Worm (Caenorhabditis elegans) whole organism, mixed stage, embryonic: ENCODE results near the gene F32D8.15.

Experiments
- M03D4.4 ChIP-seq: sonication (generic microtip); optimal IDR thresholded peaks from 2 replicates; lab custom pipeline; 2017; ENCODE audit warnings: mild to moderate bottlenecking, missing genetic modification characterization, missing compliant biosample characterization
- bed-3 ChIP-seq: fragments of 200-800 bp; sonication (Bioruptor generic); optimal IDR thresholded peaks from 3 replicates; lab custom pipeline; 2018; ENCODE audit warnings: mild to moderate bottlenecking, missing genetic modification characterization, moderate library complexity, missing compliant biosample characterization
- blmp-1 ChIP-seq: fragments of 150-350 bp; optimal IDR thresholded peaks from 2 replicates; lab custom pipeline; 2014; ENCODE audit warnings: missing biosample characterization, missing genetic modification characterization
- ceh-43 ChIP-seq: fragments of 200-800 bp; sonication (Bioruptor generic); optimal IDR thresholded peaks from 2 replicates; lab custom pipeline; 2018; ENCODE audit warnings: mild to moderate bottlenecking, missing genetic modification characterization, moderate library complexity, missing compliant biosample characterization
- ceh-83 ChIP-seq: fragments of 200-800 bp; sonication (Bioruptor generic); optimal IDR thresholded peaks from 2 replicates; lab custom pipeline; 2018; ENCODE audit warnings: mild to moderate bottlenecking, missing genetic modification characterization, missing compliant biosample characterization
- ces-1 ChIP-seq: fragments of 150-350 bp; optimal IDR thresholded peaks from 2 replicates; lab custom pipeline; 2014; ENCODE audit warnings: missing biosample characterization, missing genetic modification reagents, missing genetic modification characterization
- drap-1 ChIP-seq: fragments of 200-800 bp; sonication (Bioruptor generic); optimal IDR thresholded peaks from 3 replicates; lab custom pipeline; 2018; ENCODE audit warnings: mild to moderate bottlenecking, missing genetic modification characterization, missing compliant biosample characterization
- elt-1 ChIP-seq: sonication (generic microtip); optimal IDR thresholded peaks from 2 replicates; lab custom pipeline; 2017; ENCODE audit warnings: missing genetic modification characterization, mild to moderate bottlenecking, missing compliant biosample characterization, antibody characterized with exemption, moderate library complexity, borderline replicate concordance; ENCODE audit not compliant: insufficient read depth
- elt-3 ChIP-seq: fragments of 150-350 bp; optimal IDR thresholded peaks from 2 replicates; lab custom pipeline; 2014; ENCODE audit warnings: missing biosample characterization, missing genetic modification characterization
- ham-2 ChIP-seq: fragments of 200-800 bp; sonication (Bioruptor generic); optimal IDR thresholded peaks from 2 replicates; lab custom pipeline; 2018; ENCODE audit warnings: mild to moderate bottlenecking, missing genetic modification characterization, missing compliant biosample characterization
- hlh-1 ChIP-seq: fragments of 150-350 bp; optimal IDR thresholded peaks from 2 replicates; lab custom pipeline; 2014; ENCODE audit warnings: missing biosample characterization, missing genetic modification reagents, missing genetic modification characterization
- lin-13 ChIP-seq: fragments of 150-350 bp; optimal IDR thresholded peaks from 2 replicates; lab custom pipeline; 2014; ENCODE audit warnings: missing biosample characterization, missing genetic modification characterization
- lin-32 ChIP-seq: fragments of 200-800 bp; sonication (Bioruptor generic); optimal IDR thresholded peaks from 2 replicates; lab custom pipeline; 2018; ENCODE audit warnings: mild to moderate bottlenecking, missing genetic modification characterization, missing compliant biosample characterization
- lsy-2 ChIP-seq: fragments of 150-350 bp; optimal IDR thresholded peaks from 2 replicates; lab custom pipeline; 2014; ENCODE audit warnings: missing biosample characterization, missing genetic modification characterization
- mab-5 ChIP-seq: fragments of 150-350 bp; optimal IDR thresholded peaks from 2 replicates; lab custom pipeline; 2014; ENCODE audit warnings: missing biosample characterization, missing genetic modification characterization
- mep-1 ChIP-seq: fragments of 150-350 bp; optimal IDR thresholded peaks from 2 replicates; lab custom pipeline; 2017; ENCODE audit warnings: missing biosample characterization, missing genetic modification reagents, missing genetic modification characterization, inconsistent platforms
- mls-2 ChIP-seq: sonication (generic microtip); optimal IDR thresholded peaks from 2 replicates; lab custom pipeline; 2016; ENCODE audit warnings: mild to moderate bottlenecking, missing genetic modification characterization, moderate library complexity, missing compliant biosample characterization
- nhr-2 ChIP-seq: fragments of 150-350 bp; optimal IDR thresholded peaks from 2 replicates; lab custom pipeline; 2014; ENCODE audit warnings: missing biosample characterization, missing genetic modification characterization
- nhr-237 ChIP-seq: fragments of 150-350 bp; optimal IDR thresholded peaks from 2 replicates; lab custom pipeline; 2014; ENCODE audit warnings: missing biosample characterization, missing genetic modification characterization
- nhr-76 ChIP-seq: sonication (generic microtip); optimal IDR thresholded peaks from 2 replicates; lab custom pipeline; 2017; ENCODE audit warnings: missing biosample characterization, missing genetic modification characterization
- sem-2 ChIP-seq: fragments of 200-800 bp; sonication (Bioruptor generic); optimal IDR thresholded peaks from 2 replicates; lab custom pipeline; 2018; ENCODE audit warnings: mild to moderate bottlenecking, missing genetic modification characterization, missing compliant biosample characterization
- snpc-4 ChIP-seq: fragments of 150-350 bp; optimal IDR thresholded peaks from 2 replicates; lab custom pipeline; 2014; ENCODE audit warnings: missing biosample characterization, missing genetic modification characterization
- sptf-1 ChIP-seq: sonication (generic microtip); optimal IDR thresholded peaks from 2 replicates; lab custom pipeline; 2017; ENCODE audit warnings: mild to moderate bottlenecking, missing genetic modification characterization, moderate library complexity, missing compliant biosample characterization
- tbx-8 ChIP-seq: fragments of 200-800 bp; sonication (Bioruptor generic); optimal IDR thresholded peaks from 2 replicates; lab custom pipeline; 2018; ENCODE audit warnings: mild to moderate bottlenecking, missing genetic modification characterization, moderate library complexity, missing compliant biosample characterization
- unc-120 ChIP-seq: sonication (generic microtip); optimal IDR thresholded peaks from 2 replicates; lab custom pipeline; 2017; ENCODE audit warnings: missing genetic modification characterization, missing compliant biosample characterization; ENCODE audit not compliant: poor library complexity, severe bottlenecking
- unc-39 ChIP-seq: fragments of 150-350 bp; optimal IDR thresholded peaks from 2 replicates; lab custom pipeline; 2014; ENCODE audit warnings: missing biosample characterization, missing genetic modification characterization
- unc-62 ChIP-seq: fragments of 150-350 bp; optimal IDR thresholded peaks from 2 replicates; lab custom pipeline; 2014; ENCODE audit warnings: missing biosample characterization, missing genetic modification reagents, missing genetic modification characterization
- ztf-11 ChIP-seq: fragments of 150-350 bp; optimal IDR thresholded peaks from 2 replicates; lab custom pipeline; 2014; ENCODE audit warnings: missing biosample characterization, missing genetic modification characterization

F32D8.15 gene

ce11 chrV:10941150-10941549 is 37.3 kb downstream of the F32D8.15 start, which contains the start of gene F17C11.26:
F17C11.26 (plus strand) TSS chrV:10941450.
- TF ChIP-seq mls-2 (tag; lab: Kevin White, UChicago) (no peak), nhr-2 (no peak), sptf-1 (no peak), elt-3 (tag; lab: Kevin White, UChicago) (no peak), blmp-1 (tag; lab: Kevin White, UChicago) (no peak), nhr-237 (tag; lab: Kevin White, UChicago) (no peak), drap-1 (GFP tag; lab: Kevin White, UChicago) (no peak), bed-3 (GFP tag; lab: Kevin White, UChicago) (no peak), ztf-11 (tag; lab: Kevin White, UChicago) (no peak), ceh-83 (GFP tag; lab: Kevin White, UChicago) (no peak), lsy-2 (no peak), hlh-1 (tag; lab: Kevin White, UChicago) (no peak), unc-62 (no peak), ces-1 (GFP tag; lab: Kevin White, UChicago) (no peak), ceh-43 (no peak), snpc-4 (tag; lab: Kevin White, UChicago) (no peak), ham-2 (no peak), mab-5 (tag; lab: Kevin White, UChicago) (no peak)

- TF ChIP-seq lsy-2: no peak
- TF ChIP-seq ceh-43: no peak
- TF ChIP-seq elt-3 (tag; lab: Kevin White, UChicago): no peak
- TF ChIP-seq lin-13 (tag; lab: Kevin White, UChicago): no peak
- no peak for TF ChIP-seq mls-2 (tag; lab: Kevin White, UChicago)
- TF ChIP-seq tbx-8 (GFP tag; lab: Kevin White, UChicago): no peak
- TF ChIP-seq ham-2: no peak
- no peak for TF ChIP-seq ztf-11 (tag; lab: Kevin White, UChicago)
- TF ChIP-seq ceh-83 (GFP tag; lab: Kevin White, UChicago): no peak
- no peak for TF ChIP-seq drap-1 (GFP tag; lab: Kevin White, UChicago)
- TF ChIP-seq elt-1: no peak
- no peak for TF ChIP-seq unc-62
- no peak for TF ChIP-seq nhr-76
- no peak for TF ChIP-seq nhr-237 (tag; lab: Kevin White, UChicago)
- no peak for TF ChIP-seq bed-3 (GFP tag; lab: Kevin White, UChicago)
- no peak for TF ChIP-seq mep-1 (tag; lab: Kevin White, UChicago)
- TF ChIP-seq unc-39: no peak
- TF ChIP-seq hlh-1 (tag; lab: Kevin White, UChicago): no peak
Observed at ce11 chrV:10942161-10942560, 38.3 kb downstream of the F32D8.15 start, which contains the start of gene zip-9. zip-9 (plus strand) TSS chrV:10942461.

ce11 chrV:10944903-10945302 is 41.1 kb downstream of the F32D8.15 start:
- peak; percentile 28 for TF ChIP-seq ces-1 (GFP tag; lab: Kevin White, UChicago)
- TF ChIP-seq unc-39: no peak
- TF ChIP-seq, all 35 proteins: peak for 1

ce11 chrV:10947210-10947609 is 43.4 kb downstream of the F32D8.15 start:
- TF ChIP-seq unc-120 (tag; lab: Kevin White, UChicago): no peak
- TF ChIP-seq unc-39: no peak
- no peak for TF ChIP-seq ceh-43
- no peak for TF ChIP-seq ceh-83 (GFP tag; lab: Kevin White, UChicago)
- no peak for TF ChIP-seq blmp-1 (tag; lab: Kevin White, UChicago)

- TF ChIP-seq sem-2 (GFP tag; lab: Kevin White, UChicago): no peak
- TF ChIP-seq hlh-1 (tag; lab: Kevin White, UChicago): no peak
- TF ChIP-seq lin-32 (GFP tag; lab: Kevin White, UChicago): no peak
- TF ChIP-seq M03D4.4 (tag; lab: Kevin White, UChicago): no peak
- TF ChIP-seq unc-120 (tag; lab: Kevin White, UChicago): no peak
Observed at ce11 chrV:10947930-10948329, 44.1 kb downstream of the F32D8.15 start, which contains the start of gene F17C11.2. F17C11.2 (plus strand) TSS chrV:10948230.

ce11 chrV:10949511-10949910 is 45.7 kb downstream of the F32D8.15 start, which contains the start of gene col-153:
col-153 (plus strand) TSS chrV:10949811.
- TF ChIP-seq tbx-8 (GFP tag; lab: Kevin White, UChicago): no peak
- TF ChIP-seq, all 35 proteins: peak for 0
